Fruit fly (Drosophila melanogaster) whole organism: ENCODE results near the gene bol.

Experiments used
- CG8478 ChIP-seq: fragments of >200 bp; optimal IDR thresholded peaks from 2 replicates; lab custom pipeline; 2018; ENCODE audit warnings: inconsistent platforms
- Dll ChIP-seq: fragments of >200 bp; optimal IDR thresholded peaks from 2 replicates; lab custom pipeline; 2017
- EcR ChIP-seq, 2 experiments: fragments of >200 bp; optimal IDR thresholded peaks; 2 replicates each; lab custom pipeline; 2017; ENCODE audit warnings: missing biosample characterization in 2 of 2, missing genetic modification characterization in 2 of 2, missing genetic modification reagents in 2 of 2
- pan ChIP-seq: fragments of >200 bp; optimal IDR thresholded peaks from 2 replicates; lab custom pipeline; 2017
- psq ChIP-seq: fragments of >200 bp; optimal IDR thresholded peaks from 2 replicates; lab custom pipeline; 2017
- usp ChIP-seq: fragments of >200 bp; optimal IDR thresholded peaks from 2 replicates; lab custom pipeline; 2017; ENCODE audit warnings: missing biosample characterization, missing genetic modification characterization, mixed read lengths

The bol gene

DNA sequence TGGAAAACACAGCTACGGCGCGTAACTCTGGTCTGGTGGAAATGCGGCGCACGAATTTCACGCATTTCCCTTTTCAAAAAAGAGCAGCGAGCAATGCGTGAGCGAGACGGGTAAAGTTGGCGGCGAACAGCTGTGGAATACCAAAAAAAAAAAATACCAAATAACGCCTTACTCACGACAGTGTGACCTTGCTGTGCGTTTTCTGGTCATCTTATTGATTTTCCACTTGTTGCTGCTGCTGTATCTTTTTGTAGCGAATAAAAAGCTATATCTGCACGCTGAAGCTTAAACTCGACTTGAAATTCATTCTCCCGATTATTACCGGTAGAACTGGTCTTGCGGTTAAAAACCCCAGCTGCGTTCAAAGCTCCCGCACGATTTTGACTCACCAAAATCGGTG, at the start of gene bol, which contains the start of gene Dhpr:
Gene bol, minus strand, starts transcription at position 57 of the 400 bp plus-strand sequence.
Gene Dhpr, plus strand, starts transcription at position 212 of the 400 bp plus-strand sequence.
- TF ChIP-seq usp (GFP tag; lab: Kevin White, UChicago), result no peak
- TF ChIP-seq CG8478 (lab: Kevin White, UChicago), result no peak
- TF ChIP-seq Dll (lab: Kevin White, UChicago), result no peak
- TF ChIP-seq EcR (GFP tag; optimal IDR thresholded peaks at IDR 0.05; lab: Kevin White, UChicago), result no peak
- no peak for TF ChIP-seq pan
- TF ChIP-seq psq, result no peak

DNA sequence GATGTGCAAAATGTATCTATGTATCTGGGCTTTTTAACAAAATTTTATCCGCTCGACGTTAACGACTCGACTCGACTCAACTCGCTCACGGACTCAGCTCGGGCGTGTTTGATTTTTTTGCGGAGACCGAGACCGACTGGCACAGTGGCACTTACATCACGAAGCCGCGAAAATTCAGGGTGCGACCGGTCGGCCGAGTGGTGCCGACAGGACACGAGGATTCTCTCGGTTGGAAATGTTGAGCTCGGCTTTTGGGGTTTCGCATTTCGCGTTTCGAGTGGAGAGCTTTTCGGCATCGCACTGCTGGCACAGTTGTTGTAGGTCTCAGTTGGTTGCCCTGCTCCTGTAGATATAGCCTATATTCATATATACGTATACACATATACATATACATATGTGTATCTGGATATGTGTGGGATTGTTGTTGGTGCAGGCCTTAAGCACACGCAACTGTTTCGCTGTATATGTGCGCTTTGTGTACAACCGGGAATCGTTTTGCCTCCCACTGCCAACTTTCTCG, 47.9 kb upstream of the bol start, which contains the start of gene Rdl:
Gene Rdl, minus strand, starts transcription at position 97 of the 520 bp plus-strand sequence.
- no peak for TF ChIP-seq CG8478 (lab: Kevin White, UChicago)
- TF ChIP-seq Dll (lab: Kevin White, UChicago), result no peak
- no peak for TF ChIP-seq EcR (GFP tag; optimal IDR thresholded peaks at IDR 0.05; lab: Kevin White, UChicago)
- no peak for TF ChIP-seq pan
- no peak for TF ChIP-seq psq

DNA sequence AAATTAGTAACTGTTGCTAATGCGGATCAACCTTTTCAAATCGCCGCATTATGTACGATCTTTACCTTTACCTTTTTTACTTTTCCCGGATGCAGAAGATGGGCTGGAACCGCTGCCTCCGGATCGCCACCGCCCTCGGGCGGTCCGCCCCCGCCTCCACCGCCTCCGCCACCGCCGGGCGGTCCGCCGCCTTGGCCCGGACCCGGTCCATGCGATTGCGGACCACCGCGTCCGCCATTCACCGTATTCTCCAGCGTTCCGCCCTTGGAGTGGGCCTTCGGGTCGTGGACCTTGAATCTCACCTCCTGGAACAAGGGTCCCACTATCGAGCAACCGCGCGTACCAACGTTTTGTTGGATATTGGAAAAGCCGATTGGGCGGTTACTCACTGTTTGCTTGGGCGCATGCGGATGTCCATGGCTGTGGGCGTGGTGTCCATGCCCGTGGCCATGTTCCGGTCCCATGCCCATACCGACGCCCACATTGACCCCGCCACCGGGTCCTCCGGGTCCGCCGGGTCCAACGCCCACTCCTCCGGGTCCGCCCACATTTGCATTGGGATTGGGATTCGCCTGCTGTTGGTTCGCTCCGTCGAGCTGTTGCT, 17.1 kb upstream of the bol start:
- TF ChIP-seq pan (no peak), psq (no peak), EcR (GFP tag; optimal IDR thresholded peaks at IDR 0.05; lab: Kevin White, UChicago) (no peak), CG8478 (lab: Kevin White, UChicago) (no peak), usp (GFP tag; lab: Kevin White, UChicago) (no peak), Dll (lab: Kevin White, UChicago) (no peak)

DNA sequence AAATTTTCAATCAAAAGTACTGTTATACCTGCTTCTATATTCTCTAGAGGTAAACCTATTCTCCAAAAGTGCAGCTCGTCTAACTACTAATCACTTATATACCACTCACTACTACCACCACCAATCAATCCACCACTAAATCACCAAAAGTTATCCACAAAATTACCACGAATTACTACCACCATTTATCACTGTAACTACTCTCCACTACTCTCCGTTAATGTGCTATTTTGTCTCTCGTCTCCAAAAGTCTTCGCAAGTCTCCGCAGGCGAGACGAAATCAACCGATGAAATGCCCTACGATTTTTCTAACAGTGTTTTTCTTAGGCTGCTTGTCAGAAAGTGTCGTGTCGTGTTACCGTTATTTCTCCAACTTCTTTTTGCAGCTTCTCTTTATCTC, 7.8 kb upstream of the bol start:
- TF ChIP-seq pan (no peak), psq (no peak), EcR (GFP tag; optimal IDR thresholded peaks at IDR 0.05; lab: Kevin White, UChicago) (no peak)

DNA sequence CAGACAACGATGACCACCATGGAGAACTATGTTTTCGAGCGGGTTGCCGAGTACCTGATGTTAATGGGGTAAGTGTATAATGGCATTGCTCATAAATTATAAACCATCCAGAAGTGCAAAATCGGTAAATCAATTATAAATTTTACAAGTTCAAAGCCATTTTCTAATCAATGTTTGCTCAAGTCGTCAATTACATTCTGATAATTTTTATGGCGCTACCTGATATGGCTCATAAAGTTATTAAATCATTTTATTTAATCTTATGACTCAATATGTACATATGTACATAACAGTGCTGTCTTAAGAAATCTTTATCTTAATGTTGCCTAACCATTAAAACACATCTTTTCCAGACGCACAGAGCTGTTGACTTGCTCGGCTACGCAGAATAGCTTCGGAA, 5.3 kb upstream of the bol start:
- TF ChIP-seq usp (GFP tag; lab: Kevin White, UChicago), result no peak
- no peak for TF ChIP-seq Dll (lab: Kevin White, UChicago)
- TF ChIP-seq psq, result no peak
- no peak for TF ChIP-seq pan
- no peak for TF ChIP-seq CG8478 (lab: Kevin White, UChicago)
- TF ChIP-seq EcR (GFP tag; optimal IDR thresholded peaks at IDR 0.05; lab: Kevin White, UChicago), result no peak

DNA sequence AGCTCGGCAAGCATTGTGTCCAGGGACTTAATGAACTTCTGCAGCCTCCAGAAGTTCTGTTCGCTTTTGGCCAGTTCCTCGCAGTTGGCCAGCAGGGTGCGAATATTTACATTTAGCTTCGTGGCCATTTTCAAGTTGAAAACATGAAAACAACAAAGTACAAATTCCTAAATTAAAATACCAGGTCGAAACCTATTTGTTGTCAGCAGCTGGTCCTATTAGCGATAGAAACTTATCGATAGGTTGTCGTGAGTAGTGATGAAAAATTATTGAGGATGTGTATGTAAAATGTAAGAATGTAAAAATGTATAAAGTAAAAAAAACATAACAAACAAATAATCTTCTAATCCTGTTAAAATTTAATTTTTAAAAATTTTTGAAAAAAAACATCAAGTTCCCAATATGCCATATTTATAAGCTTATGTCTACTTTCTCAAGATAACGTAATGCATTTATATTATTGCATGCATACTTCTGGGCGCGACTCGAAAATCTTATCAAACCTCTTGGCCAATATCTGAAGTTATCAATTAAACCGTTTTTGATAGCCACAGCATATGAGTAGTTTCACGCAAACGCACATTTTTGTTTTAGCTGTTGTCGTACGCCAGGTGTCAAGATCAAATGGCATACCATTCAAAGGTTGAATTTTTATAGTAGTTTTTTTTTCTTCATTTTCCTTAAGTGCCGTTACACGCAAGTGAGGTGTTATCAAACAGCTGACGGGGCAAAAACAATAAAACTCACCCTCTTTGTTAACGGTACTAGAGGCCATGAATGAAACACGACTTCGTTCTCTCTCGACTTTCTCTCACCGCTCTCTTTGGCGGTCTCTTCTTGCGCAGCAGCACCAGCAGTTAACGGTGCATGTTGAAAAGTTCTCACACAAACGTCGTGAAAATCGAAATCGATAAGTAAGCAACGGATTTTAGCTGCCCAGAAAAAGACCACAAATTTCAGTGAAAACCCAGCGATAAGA, 3.1 kb upstream of the bol start, which contains the start of the genes Use1 and nwk:
Gene Use1, minus strand, starts transcription at position 206 of the 979 bp plus-strand sequence.
Gene nwk, plus strand, starts transcription at position 885 of the 979 bp plus-strand sequence.
- TF ChIP-seq pan (no peak), CG8478 (lab: Kevin White, UChicago) (no peak), usp (GFP tag; lab: Kevin White, UChicago) (no peak), psq (no peak), Dll (lab: Kevin White, UChicago) (no peak), EcR (GFP tag; optimal IDR thresholded peaks at IDR 0.05; lab: Kevin White, UChicago) (no peak)

DNA sequence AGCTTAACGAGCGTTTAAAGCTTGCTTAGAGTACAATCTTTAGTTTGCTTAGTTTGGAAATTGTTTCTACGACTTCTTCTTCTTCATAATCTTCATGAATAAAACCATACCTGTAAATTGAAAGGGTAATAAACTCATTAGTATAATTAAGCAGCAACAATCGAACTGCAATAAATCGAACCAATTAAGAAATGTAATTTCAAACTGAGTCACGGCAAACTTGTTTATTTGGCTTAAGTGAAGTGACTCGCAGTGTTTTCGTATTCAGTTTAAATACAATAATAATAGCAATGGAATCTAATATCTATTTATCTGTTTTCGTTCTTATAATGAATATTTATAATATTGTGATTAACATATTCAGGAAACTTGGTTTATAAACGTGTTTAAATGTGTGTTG, 1.6 kb upstream of the bol start:
- TF ChIP-seq EcR (GFP tag; optimal IDR thresholded peaks at IDR 0.05; lab: Kevin White, UChicago) (no peak), CG8478 (lab: Kevin White, UChicago) (no peak), usp (GFP tag; lab: Kevin White, UChicago) (no peak), pan (no peak), psq (no peak), Dll (lab: Kevin White, UChicago) (no peak)

DNA sequence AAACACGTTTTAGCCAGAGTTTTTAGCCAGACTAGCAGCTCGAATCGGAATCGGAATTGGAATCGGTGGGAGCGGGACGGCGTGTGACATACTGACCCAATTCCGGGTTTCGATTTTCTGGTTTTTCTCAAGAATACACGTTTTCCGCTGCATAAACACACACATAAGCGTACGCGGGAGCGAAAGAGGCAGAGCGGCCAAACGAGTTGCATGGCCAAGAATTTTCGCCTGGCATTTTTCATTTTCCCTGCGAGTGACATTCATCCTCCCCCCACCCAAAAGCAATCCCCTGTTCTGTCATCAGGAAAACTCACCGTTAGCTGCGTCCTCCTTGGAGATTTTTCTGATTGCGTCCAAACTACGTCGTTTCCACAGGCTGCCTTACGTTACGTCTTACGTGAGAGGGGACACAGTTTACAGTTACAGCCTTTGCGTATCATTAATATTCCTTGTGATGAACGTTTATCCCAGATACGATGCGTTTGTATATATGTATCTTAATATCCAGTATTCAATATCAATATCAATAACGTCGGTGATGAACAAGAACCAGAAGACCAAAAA, 4.5 kb downstream of the bol start:
- TF ChIP-seq EcR (GFP tag; optimal IDR thresholded peaks at IDR 0.05; lab: Kevin White, UChicago) (no peak), usp (GFP tag; lab: Kevin White, UChicago) (no peak), pan (no peak), psq (no peak), Dll (lab: Kevin White, UChicago) (no peak), CG8478 (lab: Kevin White, UChicago) (no peak)

DNA sequence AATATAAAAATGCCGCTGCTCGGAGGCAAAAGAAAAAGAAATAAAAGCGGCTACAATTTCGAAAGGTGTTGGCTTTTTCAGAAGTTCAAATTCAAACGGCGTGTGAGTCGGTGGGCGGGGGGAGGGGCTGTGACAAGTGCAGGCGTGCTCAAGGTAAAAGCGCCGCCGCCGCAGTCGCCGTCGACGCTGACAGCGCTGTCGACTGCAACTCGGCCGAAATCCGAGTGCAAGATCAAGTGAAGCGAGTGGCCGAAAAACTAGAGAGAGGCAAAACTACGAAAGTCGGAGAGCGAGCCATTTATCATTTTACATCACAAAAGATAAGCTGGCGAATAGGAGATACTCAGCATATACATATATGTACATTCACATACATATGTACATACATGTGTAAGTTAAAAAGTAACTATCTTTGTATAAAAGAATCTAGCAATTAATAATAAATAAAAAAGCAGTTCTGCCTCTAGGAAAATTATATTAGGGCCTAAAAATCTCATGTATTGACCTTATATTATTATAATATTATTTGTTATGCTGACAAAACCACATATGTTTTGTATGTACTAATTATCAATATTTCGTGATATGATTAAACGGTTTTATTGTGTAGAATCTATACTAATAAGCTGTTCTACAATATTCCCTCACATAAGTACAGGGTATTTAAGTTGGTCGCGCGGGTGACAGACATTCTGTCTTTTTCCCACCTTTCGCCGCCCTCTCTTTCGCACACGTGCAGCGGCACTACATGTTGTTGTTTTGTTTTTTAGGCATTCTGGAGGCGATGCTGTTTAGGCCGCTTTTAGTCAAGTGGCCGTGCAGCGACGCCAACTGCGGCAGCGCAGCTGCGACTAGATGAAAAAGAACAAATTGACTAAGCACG, 5.3 kb downstream of the bol start:
- TF ChIP-seq pan (no peak), CG8478 (lab: Kevin White, UChicago) (no peak), EcR (GFP tag; optimal IDR thresholded peaks at IDR 0.05; lab: Kevin White, UChicago) (no peak), psq (no peak), Dll (lab: Kevin White, UChicago) (no peak), usp (GFP tag; lab: Kevin White, UChicago) (no peak)

DNA sequence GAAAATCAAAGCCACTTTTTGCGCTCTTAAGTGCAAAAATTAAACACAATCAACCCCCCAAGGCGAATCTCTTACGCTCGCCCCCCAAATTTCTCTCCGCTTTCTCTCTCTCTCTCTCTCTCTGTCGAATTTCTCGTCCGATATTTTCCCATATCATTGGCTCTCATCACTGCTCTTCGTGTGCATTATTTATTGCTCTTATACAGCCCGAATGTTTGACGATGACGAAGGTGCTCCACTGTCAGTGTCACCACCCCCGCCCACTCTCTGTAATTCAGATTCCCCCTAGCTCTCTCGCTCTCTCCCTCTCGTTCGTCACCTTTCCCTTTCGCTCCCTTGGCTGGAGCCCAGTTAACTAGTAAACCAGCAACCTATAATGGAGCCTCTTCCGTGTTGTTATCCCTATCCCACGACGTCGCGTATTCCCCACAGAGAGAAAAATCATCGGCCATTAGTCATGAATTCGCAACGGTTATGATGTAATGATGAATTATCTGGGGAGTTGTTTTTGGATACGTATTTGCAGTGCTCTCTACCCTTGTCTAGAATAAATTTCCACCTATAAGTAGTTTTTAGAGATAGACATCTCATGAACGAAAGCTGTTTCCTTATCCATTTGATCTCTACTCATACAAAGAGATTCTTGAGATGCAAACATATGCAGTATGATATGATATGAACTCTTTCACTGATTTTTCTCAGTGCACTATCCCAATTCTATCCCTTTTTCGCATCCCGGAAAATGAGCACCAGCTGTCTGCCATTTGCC, 6.3 kb downstream of the bol start:
- TF ChIP-seq Dll (lab: Kevin White, UChicago) (peak; percentile 61), CG8478 (lab: Kevin White, UChicago) (no peak)
